Worm (Caenorhabditis elegans) whole organism, L1 larva: ENCODE data around the gene str-261.

Source experiments
- aly-2 ChIP-seq: fragments of 150-350 bp; optimal IDR thresholded peaks from 2 replicates; lab custom pipeline; 2014; ENCODE audit warnings: missing biosample characterization, missing genetic modification characterization
- ama-1 ChIP-seq: fragments of 150-350 bp; optimal IDR thresholded peaks from 2 replicates; lab custom pipeline; 2014
- ets-5 ChIP-seq: fragments of 200-800 bp; sonication (Bioruptor generic); IDR thresholded peaks from 2 replicates; pipeline ENCODE4 v1.3.6; 2022; ENCODE audit warnings: missing genetic modification characterization, missing compliant biosample characterization
- fkh-8 ChIP-seq: sonication (generic microtip); optimal IDR thresholded peaks from 2 replicates; lab custom pipeline; 2016; ENCODE audit warnings: mild to moderate bottlenecking, missing genetic modification characterization, missing compliant biosample characterization
- lir-3 ChIP-seq: sonication (generic microtip); optimal IDR thresholded peaks from 2 replicates; lab custom pipeline; 2016; ENCODE audit warnings: mild to moderate bottlenecking, missing genetic modification characterization, moderate library complexity, missing compliant biosample characterization; ENCODE audit not compliant: poor library complexity
- mdl-1 ChIP-seq, 2 experiments: fragments of 150-350 bp; optimal IDR thresholded peaks; 2 replicates each; lab custom pipeline; 2014 to 2017; ENCODE audit warnings: missing biosample characterization in 2 of 2, missing genetic modification characterization in 2 of 2, inconsistent platforms in 1 of 2
- nhr-237 ChIP-seq: fragments of 150-350 bp; optimal IDR thresholded peaks from 2 replicates; lab custom pipeline; 2014; ENCODE audit warnings: missing biosample characterization, missing genetic modification characterization
- nhr-28 ChIP-seq: fragments of 150-350 bp; optimal IDR thresholded peaks from 2 replicates; lab custom pipeline; 2014; ENCODE audit warnings: missing biosample characterization, missing genetic modification characterization
- nhr-76 ChIP-seq: sonication (generic microtip); optimal IDR thresholded peaks from 2 replicates; lab custom pipeline; 2017; ENCODE audit warnings: missing biosample characterization, missing genetic modification characterization
- zag-1 ChIP-seq: fragments of 150-350 bp; optimal IDR thresholded peaks from 2 replicates; lab custom pipeline; 2014; ENCODE audit warnings: missing biosample characterization, missing genetic modification characterization
- ztf-4 ChIP-seq: fragments of 150-350 bp; optimal IDR thresholded peaks from 2 replicates; lab custom pipeline; 2014; ENCODE audit warnings: missing biosample characterization, missing genetic modification characterization

DNA sequence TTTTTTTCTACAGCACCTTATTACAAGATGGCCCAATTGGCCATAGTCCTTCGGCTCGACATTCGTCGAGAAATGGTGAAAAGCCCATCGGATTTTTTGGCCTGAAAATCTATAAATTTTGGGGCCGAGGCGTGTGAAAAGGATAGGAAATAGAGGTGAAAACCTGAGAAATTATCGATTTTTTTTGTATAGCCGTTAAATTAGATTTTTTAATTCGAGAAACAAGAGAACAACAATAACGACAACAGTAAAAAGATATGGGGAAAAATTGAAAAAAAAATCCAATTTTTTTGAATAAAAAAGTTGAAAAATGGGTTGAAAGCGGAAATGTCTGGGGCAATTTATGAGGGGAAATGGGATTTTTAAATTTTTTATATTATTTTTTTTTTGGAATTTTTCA is 25.6 kb downstream of the str-261 start, which contains the start of gene hmt-1:
- no peak for TF ChIP-seq ets-5
- no peak for TF ChIP-seq mdl-1 (tag; optimal IDR thresholded peaks at IDR 0.05; lab: Kevin White, UChicago)
- no peak for TF ChIP-seq nhr-76 (tag; lab: Kevin White, UChicago)
- TF ChIP-seq nhr-237 (tag; lab: Kevin White, UChicago): no peak
- TF ChIP-seq aly-2 (tag; lab: Kevin White, UChicago): no peak
- no peak for TF ChIP-seq zag-1 (tag; lab: Kevin White, UChicago)
- no peak for TF ChIP-seq lir-3 (tag; lab: Kevin White, UChicago)
- no peak for TF ChIP-seq fkh-8 (tag; lab: Kevin White, UChicago)
- TF ChIP-seq nhr-28: no peak
- TF ChIP-seq ama-1: no peak
- TF ChIP-seq ztf-4 (tag; lab: Kevin White, UChicago): no peak
